Comparison of ENCODE assay signal across 4 worm cellular contexts in the genomic region with DNA sequence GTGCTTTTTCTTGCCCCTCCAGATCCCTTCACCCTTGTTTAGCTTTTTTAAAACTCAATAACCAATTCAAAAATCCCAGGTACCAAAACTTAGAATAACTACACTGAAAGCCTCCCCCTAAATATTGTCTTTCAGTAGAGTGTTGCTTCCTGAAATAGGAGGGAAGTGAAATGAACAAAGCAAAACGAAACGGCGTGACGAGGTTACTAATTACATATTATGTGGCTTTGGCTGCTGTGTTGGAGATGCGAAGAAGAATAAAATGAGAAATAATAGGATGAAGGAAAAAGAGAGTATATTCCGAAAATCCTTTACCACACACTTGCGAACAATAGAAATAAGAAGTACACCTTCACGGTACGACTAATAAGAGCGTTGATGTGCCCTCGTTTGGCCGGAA.
TF ChIP-seq lines count a peak whose summit lies in the region.

No protein-coding gene starts in this region.

TF ChIP-seq in whole organism, L1 larva, 84 proteins besides CTCF, POLR2A, EP300 and RAD21:
- TF ChIP-seq dsc-1 (tag; optimal IDR thresholded peaks at IDR 0.05; lab: Kevin White, UChicago): peak; percentile 52
- no peak for TF ChIP-seq pax-3 (tag; optimal IDR thresholded peaks at IDR 0.05; lab: Kevin White, UChicago)
- peak; percentile 7 for TF ChIP-seq blmp-1 (tag; optimal IDR thresholded peaks at IDR 0.05; lab: Kevin White, UChicago)
- no peak for TF ChIP-seq hpl-2 (GFP tag; optimal IDR thresholded peaks at IDR 0.05; lab: Kevin White, UChicago)
- TF ChIP-seq vab-15 (tag; optimal IDR thresholded peaks at IDR 0.05; lab: Kevin White, UChicago): no peak

TF ChIP-seq in whole organism, late embryonic, 69 proteins besides CTCF, POLR2A, EP300 and RAD21:
- TF ChIP-seq dve-1 (tag; optimal IDR thresholded peaks at IDR 0.05; lab: Kevin White, UChicago) (no peak), fkh-10 (GFP tag; optimal IDR thresholded peaks at IDR 0.05; lab: Kevin White, UChicago) (no peak), unc-86 (tag; optimal IDR thresholded peaks at IDR 0.05; lab: Kevin White, UChicago) (no peak), che-1 (tag; optimal IDR thresholded peaks at IDR 0.05; lab: Kevin White, UChicago) (no peak), ceh-18 (tag; optimal IDR thresholded peaks at IDR 0.05; lab: Kevin White, UChicago) (no peak), unc-42 (tag; optimal IDR thresholded peaks at IDR 0.05; lab: Kevin White, UChicago) (peak; percentile 23), ceh-14 (tag; optimal IDR thresholded peaks at IDR 0.05; lab: Kevin White, UChicago) (no peak), ceh-31 (tag; optimal IDR thresholded peaks at IDR 0.05; lab: Kevin White, UChicago) (peak; percentile 20), sox-2 (GFP tag; IDR thresholded peaks at IDR 0.05; lab: Robert Waterston, UW) (peak; percentile 18; the same call in 1 of the 2 replicates), tbx-7 (tag; optimal IDR thresholded peaks at IDR 0.05; lab: Kevin White, UChicago) (no peak), nhr-11 (tag; optimal IDR thresholded peaks at IDR 0.05; lab: Kevin White, UChicago) (no peak)

TF ChIP-seq in whole organism, mixed stage, embryonic, 35 proteins besides CTCF, POLR2A, EP300 and RAD21:
- TF ChIP-seq ceh-39 (tag; optimal IDR thresholded peaks at IDR 0.05; lab: Kevin White, UChicago) (no peak), ces-1 (GFP tag; optimal IDR thresholded peaks at IDR 0.05; lab: Kevin White, UChicago) (peak; percentile 67), pha-4 (tag; optimal IDR thresholded peaks at IDR 0.05; lab: Kevin White, UChicago) (no peak)

TF ChIP-seq in whole organism, young adult, 124 proteins besides CTCF, POLR2A, EP300 and RAD21:
- TF ChIP-seq F10E7.11 (tag; optimal IDR thresholded peaks at IDR 0.05; lab: Kevin White, UChicago) (no peak), dpl-1 (GFP tag; optimal IDR thresholded peaks at IDR 0.05; lab: Kevin White, UChicago) (no peak), C06A6.2 (GFP tag; conservative IDR thresholded peaks at IDR 0.05; lab: Robert Waterston, UW) (no peak), Y67H2A.10 (GFP tag; conservative IDR thresholded peaks at IDR 0.05; lab: Robert Waterston, UW) (no peak), rpc-1 (optimal IDR thresholded peaks at IDR 0.05; lab: Kevin White, UChicago) (no peak), rpc-1 (tag; optimal IDR thresholded peaks at IDR 0.05; lab: Kevin White, UChicago) (no peak), rcor-1 (GFP tag; IDR thresholded peaks at IDR 0.05; lab: Robert Waterston, UW) (no peak), madf-3 (GFP tag; IDR thresholded peaks at IDR 0.05; lab: Robert Waterston, UW) (peak; percentile 44; the same call in 1 of the 2 replicates), ceh-79 (tag; optimal IDR thresholded peaks at IDR 0.05; lab: Kevin White, UChicago) (no peak)
